Worm (Caenorhabditis elegans) whole organism, L1 larva: Measurements from ENCODE around the gene kcc-1.

Source experiments
- C16A3.4 ChIP-seq: fragments of 150-350 bp; optimal IDR thresholded peaks from 2 replicates; lab custom pipeline; 2014; ENCODE audit warnings: missing biosample characterization, missing genetic modification characterization
- C34B4.2 ChIP-seq: sonication (generic microtip); optimal IDR thresholded peaks from 2 replicates; lab custom pipeline; 2017; ENCODE audit warnings: mild to moderate bottlenecking, missing genetic modification characterization, missing compliant biosample characterization
- F16B12.6 ChIP-seq: fragments of 150-350 bp; optimal IDR thresholded peaks from 2 replicates; lab custom pipeline; 2014; ENCODE audit warnings: missing biosample characterization, missing genetic modification characterization
- Y116A8C.19 ChIP-seq: sonication (generic microtip); optimal IDR thresholded peaks from 2 replicates; lab custom pipeline; 2016; ENCODE audit warnings: missing compliant biosample characterization, missing genetic modification characterization, borderline replicate concordance
- aha-1 ChIP-seq: fragments of 150-350 bp; optimal IDR thresholded peaks from 2 replicates; lab custom pipeline; 2014; ENCODE audit warnings: missing biosample characterization, missing genetic modification characterization
- alr-1 ChIP-seq: fragments of 200-800 bp; sonication (Bioruptor generic); optimal IDR thresholded peaks from 2 replicates; lab custom pipeline; 2018; ENCODE audit warnings: borderline replicate concordance, mild to moderate bottlenecking, missing genetic modification characterization, missing compliant biosample characterization
- aly-2 ChIP-seq: fragments of 150-350 bp; optimal IDR thresholded peaks from 2 replicates; lab custom pipeline; 2014; ENCODE audit warnings: missing biosample characterization, missing genetic modification characterization
- ama-1 ChIP-seq: fragments of 150-350 bp; optimal IDR thresholded peaks from 2 replicates; lab custom pipeline; 2014
- ceh-82 ChIP-seq, 3 experiments: fragments of 150-350 bp in 1 of 3; sonication (generic microtip) in 2 of 3; optimal IDR thresholded peaks; 2 replicates each; lab custom pipeline; 2014 to 2017; ENCODE audit warnings: missing biosample characterization in 3 of 3, missing genetic modification characterization in 3 of 3
- ceh-88 ChIP-seq: fragments of 200-800 bp; sonication (Bioruptor generic); IDR thresholded peaks from 2 replicates; pipeline ENCODE4 v1.3.6; 2022; ENCODE audit warnings: missing genetic modification characterization, missing compliant biosample characterization
- ceh-90 ChIP-seq: sonication (generic microtip); optimal IDR thresholded peaks from 2 replicates; lab custom pipeline; 2016; ENCODE audit warnings: missing genetic modification characterization, missing compliant biosample characterization
- dpl-1 ChIP-seq, 3 experiments: fragments of 150-350 bp in 2 of 3; sonication (generic microtip) in 1 of 3; optimal IDR thresholded peaks; 2 replicates each; lab custom pipeline; 2014 to 2017; ENCODE audit warnings: missing biosample characterization in 3 of 3, missing genetic modification characterization in 3 of 3, missing genetic modification reagents in 3 of 3
- egl-13 ChIP-seq: sonication (generic microtip); optimal IDR thresholded peaks from 2 replicates; lab custom pipeline; 2016; ENCODE audit warnings: missing genotype, missing genetic modification reagents, missing genetic modification characterization, missing compliant biosample characterization
- egl-27 ChIP-seq, 2 experiments: fragments of 150-350 bp in 1 of 2; sonication (generic microtip); optimal IDR thresholded peaks; 3 replicates each; lab custom pipeline; 2017 to 2018; ENCODE audit warnings: missing biosample characterization in 2 of 2, missing genetic modification characterization in 2 of 2, missing genetic modification reagents in 2 of 2
- elt-2 ChIP-seq: sonication (generic microtip); optimal IDR thresholded peaks from 2 replicates; lab custom pipeline; 2016; ENCODE audit warnings: missing genetic modification characterization, mild to moderate bottlenecking, inconsistent platforms, missing compliant biosample characterization, missing genetic modification reagents
- elt-3 ChIP-seq, 6 experiments: fragments of 150-350 bp in 1 of 6; sonication (generic microtip); optimal IDR thresholded peaks; 2 replicates each; lab custom pipeline; 2017 to 2018; ENCODE audit warnings: missing biosample characterization in 6 of 6, missing genetic modification characterization in 6 of 6, inconsistent platforms in 1 of 6
- fkh-10 ChIP-seq: sonication (generic microtip); optimal IDR thresholded peaks from 2 replicates; lab custom pipeline; 2017; ENCODE audit warnings: missing biosample characterization, missing genetic modification reagents, missing genetic modification characterization
- fkh-8 ChIP-seq: sonication (generic microtip); optimal IDR thresholded peaks from 2 replicates; lab custom pipeline; 2016; ENCODE audit warnings: mild to moderate bottlenecking, missing genetic modification characterization, missing compliant biosample characterization
- hlh-17 ChIP-seq: fragments of 200-800 bp; sonication (Bioruptor generic); optimal IDR thresholded peaks from 2 replicates; lab custom pipeline; 2018; ENCODE audit warnings: missing genetic modification characterization, mild to moderate bottlenecking, missing compliant biosample characterization, moderate library complexity, borderline replicate concordance
- hlh-4 ChIP-seq: sonication (generic microtip); optimal IDR thresholded peaks from 2 replicates; lab custom pipeline; 2016; ENCODE audit warnings: mild to moderate bottlenecking, missing genetic modification characterization, missing compliant biosample characterization
- irx-1 ChIP-seq: sonication (generic microtip); optimal IDR thresholded peaks from 2 replicates; lab custom pipeline; 2016; ENCODE audit warnings: missing genetic modification characterization, missing compliant biosample characterization
- isw-1 ChIP-seq: fragments of 200-800 bp; sonication (Bioruptor generic); IDR thresholded peaks from 2 replicates; pipeline ENCODE4 v1.3.6; 2022; ENCODE audit warnings: missing genetic modification characterization, missing compliant biosample characterization
- lin-14 ChIP-seq: fragments of 200-800 bp; sonication (Bioruptor generic); optimal IDR thresholded peaks from 2 replicates; lab custom pipeline; 2018; ENCODE audit warnings: mild to moderate bottlenecking, missing genetic modification characterization, moderate library complexity, missing compliant biosample characterization
- lin-15B ChIP-seq: fragments of 150-350 bp; sonication (generic microtip); optimal IDR thresholded peaks from 3 replicates; lab custom pipeline; 2014; ENCODE audit warnings: missing biosample characterization, missing genetic modification characterization
- lir-3 ChIP-seq: sonication (generic microtip); optimal IDR thresholded peaks from 2 replicates; lab custom pipeline; 2016; ENCODE audit warnings: mild to moderate bottlenecking, missing genetic modification characterization, moderate library complexity, missing compliant biosample characterization; ENCODE audit not compliant: poor library complexity
- lsy-2 ChIP-seq, 2 experiments: fragments of 150-350 bp; optimal IDR thresholded peaks; 2 replicates each; lab custom pipeline; 2014; ENCODE audit warnings: missing biosample characterization in 2 of 2, missing genetic modification characterization in 2 of 2
- mdl-1 ChIP-seq, 2 experiments: fragments of 150-350 bp; optimal IDR thresholded peaks; 2 replicates each; lab custom pipeline; 2014 to 2017; ENCODE audit warnings: missing biosample characterization in 2 of 2, missing genetic modification characterization in 2 of 2, inconsistent platforms in 1 of 2
- mep-1 ChIP-seq: fragments of 150-350 bp; optimal IDR thresholded peaks from 2 replicates; lab custom pipeline; 2014; ENCODE audit warnings: missing biosample characterization, missing genetic modification characterization
- nhr-20 ChIP-seq: sonication (generic microtip); optimal IDR thresholded peaks from 2 replicates; lab custom pipeline; 2016; ENCODE audit warnings: mild to moderate bottlenecking, missing genetic modification characterization, missing compliant biosample characterization
- nhr-237 ChIP-seq: fragments of 150-350 bp; optimal IDR thresholded peaks from 2 replicates; lab custom pipeline; 2014; ENCODE audit warnings: missing biosample characterization, missing genetic modification characterization
- nhr-28 ChIP-seq: fragments of 150-350 bp; optimal IDR thresholded peaks from 2 replicates; lab custom pipeline; 2014; ENCODE audit warnings: missing biosample characterization, missing genetic modification characterization
- nhr-71 ChIP-seq: sonication (generic microtip); optimal IDR thresholded peaks from 2 replicates; lab custom pipeline; 2016; ENCODE audit warnings: mild to moderate bottlenecking, missing genetic modification characterization, moderate library complexity, missing compliant biosample characterization
- nhr-76 ChIP-seq: sonication (generic microtip); optimal IDR thresholded peaks from 2 replicates; lab custom pipeline; 2017; ENCODE audit warnings: missing biosample characterization, missing genetic modification characterization
- nhr-77 ChIP-seq: fragments of 150-350 bp; optimal IDR thresholded peaks from 2 replicates; lab custom pipeline; 2014; ENCODE audit warnings: missing biosample characterization, missing genetic modification characterization
- pag-3 ChIP-seq: sonication (generic microtip); optimal IDR thresholded peaks from 2 replicates; lab custom pipeline; 2017; ENCODE audit warnings: missing genetic modification characterization, mild to moderate bottlenecking, missing compliant biosample characterization, antibody characterized with exemption, borderline replicate concordance; ENCODE audit not compliant: insufficient read depth
- pax-3 ChIP-seq: fragments of 200-800 bp; sonication (Bioruptor generic); optimal IDR thresholded peaks from 2 replicates; lab custom pipeline; 2018; ENCODE audit warnings: mild to moderate bottlenecking, missing genetic modification characterization, moderate library complexity, missing compliant biosample characterization
- rnt-1 ChIP-seq: sonication (generic microtip); optimal IDR thresholded peaks from 2 replicates; lab custom pipeline; 2016; ENCODE audit warnings: mild to moderate bottlenecking, missing genetic modification characterization, moderate library complexity, missing compliant biosample characterization
- skn-1 ChIP-seq: fragments of 150-350 bp; optimal IDR thresholded peaks from 2 replicates; lab custom pipeline; 2014; ENCODE audit warnings: missing biosample characterization, missing genetic modification characterization
- snu-23 ChIP-seq: sonication (generic microtip); optimal IDR thresholded peaks from 2 replicates; lab custom pipeline; 2016; ENCODE audit warnings: missing genetic modification characterization, missing compliant biosample characterization
- sox-4 ChIP-seq: sonication (generic microtip); optimal IDR thresholded peaks from 2 replicates; lab custom pipeline; 2016; ENCODE audit warnings: missing genetic modification characterization, missing compliant biosample characterization
- tbx-2 ChIP-seq: sonication (generic microtip); optimal IDR thresholded peaks from 2 replicates; lab custom pipeline; 2016; ENCODE audit warnings: missing genetic modification characterization, missing compliant biosample characterization
- tlp-1 ChIP-seq: fragments of 150-350 bp; optimal IDR thresholded peaks from 2 replicates; lab custom pipeline; 2014; ENCODE audit warnings: missing biosample characterization, missing genetic modification characterization
- unc-130 ChIP-seq: fragments of 150-350 bp; optimal IDR thresholded peaks from 2 replicates; lab custom pipeline; 2017; ENCODE audit warnings: missing biosample characterization, missing genetic modification characterization, inconsistent platforms
- unc-86 ChIP-seq: sonication (generic microtip); optimal IDR thresholded peaks from 2 replicates; lab custom pipeline; 2016; ENCODE audit warnings: missing genetic modification characterization, missing compliant biosample characterization
- vab-15 ChIP-seq: sonication (generic microtip); optimal IDR thresholded peaks from 2 replicates; lab custom pipeline; 2017; ENCODE audit warnings: missing genotype, mild to moderate bottlenecking, missing genetic modification characterization, missing compliant biosample characterization
- xbp-1 ChIP-seq: sonication (generic microtip); optimal IDR thresholded peaks from 2 replicates; lab custom pipeline; 2016; ENCODE audit warnings: missing genetic modification characterization, missing compliant biosample characterization
- zag-1 ChIP-seq: fragments of 150-350 bp; optimal IDR thresholded peaks from 2 replicates; lab custom pipeline; 2014; ENCODE audit warnings: missing biosample characterization, missing genetic modification characterization
- zip-4 ChIP-seq: fragments of 200-800 bp; sonication (Bioruptor generic); optimal IDR thresholded peaks from 2 replicates; lab custom pipeline; 2018; ENCODE audit warnings: mild to moderate bottlenecking, missing genetic modification characterization, moderate library complexity, missing compliant biosample characterization
- ztf-4 ChIP-seq: fragments of 150-350 bp; optimal IDR thresholded peaks from 2 replicates; lab custom pipeline; 2014; ENCODE audit warnings: missing biosample characterization, missing genetic modification characterization

The kcc-1 gene

ce11 chrIV:7258253-7258652 is 52.2 kb downstream of the kcc-1 start, which contains the start of gene C06E4.6 (continued):
- TF ChIP-seq F16B12.6 (tag; lab: Kevin White, UChicago) (no peak), ama-1 (lab: Kevin White, UChicago) (no peak), egl-13 (no peak), vab-15 (tag; lab: Kevin White, UChicago) (no peak), unc-130 (tag; lab: Kevin White, UChicago) (no peak), unc-86 (tag; lab: Kevin White, UChicago) (no peak), nhr-71 (tag; lab: Kevin White, UChicago) (peak; percentile 50), fkh-10 (GFP tag; lab: Kevin White, UChicago) (no peak), dpl-1 (GFP tag; optimal IDR thresholded peaks at IDR 0.05; lab: Kevin White, UChicago) (no peak), fkh-8 (peak; percentile 43), elt-2 (tag; lab: Kevin White, UChicago) (peak; percentile 10), nhr-20 (peak; percentile 28), isw-1 (GFP tag; lab: Robert Waterston, UW) (no peak), nhr-28 (tag; lab: Kevin White, UChicago) (no peak), mdl-1 (tag; optimal IDR thresholded peaks at IDR 0.05; lab: Kevin White, UChicago) (no peak), aha-1 (tag; lab: Kevin White, UChicago) (no peak), ceh-82 (tag; optimal IDR thresholded peaks at IDR 0.05; lab: Kevin White, UChicago) (peak in 1 of 3 experiments; percentile 10), lin-15B (tag; lab: Kevin White, UChicago) (no peak), tbx-2 (no peak), nhr-77 (tag; lab: Kevin White, UChicago) (no peak), skn-1 (no peak), C16A3.4 (no peak), sox-4 (tag; lab: Kevin White, UChicago) (no peak), rnt-1 (tag; lab: Kevin White, UChicago) (peak; percentile 19), alr-1 (tag; lab: Kevin White, UChicago) (no peak), nhr-76 (tag; lab: Kevin White, UChicago) (no peak), Y116A8C.19 (tag; lab: Kevin White, UChicago) (no peak), xbp-1 (no peak), hlh-4 (no peak), mep-1 (no peak), egl-27 (tag; optimal IDR thresholded peaks at IDR 0.05; lab: Kevin White, UChicago) (no peak), ceh-88 (GFP tag; lab: Robert Waterston, UW) (no peak), lsy-2 (tag; optimal IDR thresholded peaks at IDR 0.05; lab: Kevin White, UChicago) (no peak), ceh-90 (tag; lab: Kevin White, UChicago) (no peak), elt-3 (tag; optimal IDR thresholded peaks at IDR 0.05; lab: Kevin White, UChicago) (no peak), lir-3 (tag; lab: Kevin White, UChicago) (no peak), nhr-237 (tag; lab: Kevin White, UChicago) (peak; percentile 18), C34B4.2 (no peak)
- TF ChIP-seq, all 84 proteins: peak for 16

- TF ChIP-seq snu-23 (GFP tag; lab: Kevin White, UChicago) (peak; percentile 22), nhr-28 (tag; lab: Kevin White, UChicago) (no peak), lsy-2 (tag; optimal IDR thresholded peaks at IDR 0.05; lab: Kevin White, UChicago) (no peak), alr-1 (tag; lab: Kevin White, UChicago) (no peak), pax-3 (no peak), egl-13 (no peak), zag-1 (tag; lab: Kevin White, UChicago) (no peak), vab-15 (tag; lab: Kevin White, UChicago) (no peak), hlh-17 (GFP tag; lab: Kevin White, UChicago) (no peak), skn-1 (peak; percentile 13), nhr-76 (tag; lab: Kevin White, UChicago) (no peak), lin-14 (GFP tag; lab: Kevin White, UChicago) (peak; percentile 73), C34B4.2 (no peak), rnt-1 (tag; lab: Kevin White, UChicago) (no peak), mep-1 (peak; percentile 25), irx-1 (tag; lab: Kevin White, UChicago) (no peak), hlh-4 (no peak), ztf-4 (tag; lab: Kevin White, UChicago) (no peak), ama-1 (lab: Kevin White, UChicago) (no peak), tlp-1 (tag; lab: Kevin White, UChicago) (no peak), lir-3 (tag; lab: Kevin White, UChicago) (no peak), aly-2 (no peak), fkh-8 (peak; percentile 30), pag-3 (tag; lab: Kevin White, UChicago) (no peak), Y116A8C.19 (tag; lab: Kevin White, UChicago) (no peak), nhr-20 (no peak), nhr-71 (tag; lab: Kevin White, UChicago) (peak; percentile 15), sox-4 (tag; lab: Kevin White, UChicago) (no peak), elt-3 (tag; optimal IDR thresholded peaks at IDR 0.05; lab: Kevin White, UChicago) (no peak), zip-4 (GFP tag; lab: Kevin White, UChicago) (no peak)
Observed at ce11 chrIV:7260587-7260986, 54.5 kb downstream of the kcc-1 start, which contains the start of gene C06E4.3. TSS of gene C06E4.3 (plus strand) at chrIV:7260875.
